Worm (Caenorhabditis elegans) whole organism, L4 larva: ENCODE measurements around the gene csr-1.

Experiments used
- F26F4.8 ChIP-seq: fragments of 200-800 bp; sonication (Bioruptor generic); conservative IDR thresholded peaks from 2 replicates; pipeline ENCODE4 v1.3.6; 2022; ENCODE audit warnings: missing genetic modification characterization, missing compliant biosample characterization
- F44E2.7 ChIP-seq: fragments of 200-800 bp; sonication (Bioruptor generic); IDR thresholded peaks from 2 replicates; pipeline ENCODE4 v2.1.2; 2022; ENCODE audit warnings: missing genetic modification characterization, missing compliant biosample characterization
- F49E8.2 ChIP-seq: sonication (generic microtip); optimal IDR thresholded peaks from 2 replicates; lab custom pipeline; 2016; ENCODE audit warnings: missing compliant biosample characterization, mild to moderate bottlenecking, missing genetic modification characterization, borderline replicate concordance
- R02D3.7 ChIP-seq: fragments of 150-350 bp; sonication (generic microtip); optimal IDR thresholded peaks from 3 replicates; lab custom pipeline; 2014; ENCODE audit warnings: missing biosample characterization, missing genetic modification characterization
- T20F7.1 ChIP-seq: fragments of 200-800 bp; sonication (Bioruptor generic); optimal IDR thresholded peaks from 2 replicates; lab custom pipeline; 2018; ENCODE audit warnings: mild to moderate bottlenecking, missing genetic modification characterization, missing compliant biosample characterization
- T26A8.4 ChIP-seq: fragments of 200-800 bp; sonication (Bioruptor generic); IDR thresholded peaks from 2 replicates; pipeline ENCODE4 v1.3.6; 2022; ENCODE audit warnings: missing genetic modification characterization, missing compliant biosample characterization
- Y105C5A.15 ChIP-seq: fragments of 200-800 bp; sonication (Bioruptor generic); IDR thresholded peaks from 2 replicates; pipeline ENCODE4 v1.3.6; 2022; ENCODE audit warnings: missing genetic modification characterization, missing compliant biosample characterization
- Y48G9A.11 ChIP-seq: fragments of 200-800 bp; sonication (Bioruptor generic); IDR thresholded peaks from 2 replicates; pipeline ENCODE4 v1.3.6; 2022; ENCODE audit warnings: missing genetic modification reagents, missing genetic modification characterization, missing compliant biosample characterization
- Y5F2A.4 ChIP-seq: fragments of 200-800 bp; sonication (Bioruptor generic); optimal IDR thresholded peaks from 2 replicates; lab custom pipeline; 2018; ENCODE audit warnings: mild to moderate bottlenecking, missing genetic modification characterization, missing compliant biosample characterization
- Y75B8A.6 ChIP-seq: fragments of 200-800 bp; sonication (Bioruptor generic); IDR thresholded peaks from 2 replicates; pipeline ENCODE4 v1.3.6; 2022; ENCODE audit warnings: missing genetic modification reagents, missing genetic modification characterization, missing compliant biosample characterization
- ZK546.5 ChIP-seq, 2 experiments: sonication (generic microtip); optimal IDR thresholded peaks; 2 replicates each; lab custom pipeline; 2017; ENCODE audit warnings: missing biosample characterization in 2 of 2, missing genetic modification characterization in 2 of 2
- ceh-20 ChIP-seq: fragments of 200-800 bp; sonication (Bioruptor generic); IDR thresholded peaks from 2 replicates; pipeline ENCODE4 v1.3.6; 2022; ENCODE audit warnings: missing genetic modification reagents, missing genetic modification characterization, missing compliant biosample characterization
- ceh-32 ChIP-seq: sonication (generic microtip); optimal IDR thresholded peaks from 2 replicates; lab custom pipeline; 2016; ENCODE audit warnings: mild to moderate bottlenecking, missing genetic modification characterization, missing compliant biosample characterization; ENCODE audit not compliant: poor library complexity
- ceh-44 ChIP-seq: fragments of 200-800 bp; sonication (Bioruptor generic); IDR thresholded peaks from 2 replicates; pipeline ENCODE4 v1.3.6; 2022; ENCODE audit warnings: missing genetic modification reagents, missing genetic modification characterization, missing compliant biosample characterization
- ceh-62 ChIP-seq: sonication (generic microtip); optimal IDR thresholded peaks from 2 replicates; lab custom pipeline; 2017; ENCODE audit warnings: missing biosample characterization, missing genetic modification characterization
- ceh-82 ChIP-seq: sonication (generic microtip); optimal IDR thresholded peaks from 2 replicates; lab custom pipeline; 2017; ENCODE audit warnings: missing biosample characterization, missing genetic modification characterization
- ces-1 ChIP-seq: fragments of 150-350 bp; sonication (generic microtip); optimal IDR thresholded peaks from 4 replicates; lab custom pipeline; 2014; ENCODE audit warnings: missing biosample characterization, missing genetic modification reagents, missing genetic modification characterization
- daf-19 ChIP-seq: fragments of 200-800 bp; sonication (Bioruptor generic); conservative IDR thresholded peaks from 2 replicates; pipeline ENCODE4 v1.3.6; 2022; ENCODE audit warnings: missing genetic modification characterization, missing compliant biosample characterization
- dmd-8 ChIP-seq: fragments of 200-800 bp; sonication (Bioruptor generic); IDR thresholded peaks from 2 replicates; pipeline ENCODE4 v1.3.6; 2022; ENCODE audit warnings: missing genetic modification characterization, missing compliant biosample characterization
- dpl-1 ChIP-seq: fragments of 150-350 bp; optimal IDR thresholded peaks from 2 replicates; lab custom pipeline; 2014; ENCODE audit warnings: missing biosample characterization, missing genetic modification reagents, missing genetic modification characterization
- duxl-1 ChIP-seq: sonication (generic microtip); optimal IDR thresholded peaks from 2 replicates; lab custom pipeline; 2016; ENCODE audit warnings: mild to moderate bottlenecking, missing genetic modification characterization, moderate library complexity, missing compliant biosample characterization; ENCODE audit not compliant: poor library complexity
- dve-1 ChIP-seq: sonication (generic microtip); optimal IDR thresholded peaks from 2 replicates; lab custom pipeline; 2017; ENCODE audit warnings: antibody characterized with exemption, mild to moderate bottlenecking, missing genetic modification characterization, missing compliant biosample characterization; ENCODE audit not compliant: insufficient read depth
- egl-43 ChIP-seq: fragments of 200-800 bp; sonication (Bioruptor generic); IDR thresholded peaks from 2 replicates; pipeline ENCODE4 v1.3.6; 2022; ENCODE audit warnings: missing genetic modification reagents, missing genetic modification characterization, missing compliant biosample characterization
- hif-1 ChIP-seq, 2 experiments: sonication (generic microtip); optimal IDR thresholded peaks; 2 replicates each; lab custom pipeline; 2016 to 2017; ENCODE audit warnings: missing compliant biosample characterization in 2 of 2, missing genetic modification characterization in 2 of 2, missing genetic modification reagents in 2 of 2, missing genotype in 2 of 2, mild to moderate bottlenecking in 1 of 2
- hlh-11 ChIP-seq: fragments of 200-800 bp; sonication (Bioruptor generic); optimal IDR thresholded peaks from 2 replicates; lab custom pipeline; 2018; ENCODE audit warnings: mild to moderate bottlenecking, missing genetic modification characterization, missing compliant biosample characterization
- hlh-30 ChIP-seq: sonication (generic microtip); optimal IDR thresholded peaks from 2 replicates; lab custom pipeline; 2017; ENCODE audit warnings: antibody characterized with exemption, mild to moderate bottlenecking, missing genetic modification characterization, missing compliant biosample characterization; ENCODE audit not compliant: insufficient read depth
- hmg-1.1 ChIP-seq: fragments of 200-800 bp; sonication (Bioruptor generic); IDR thresholded peaks from 2 replicates; pipeline ENCODE4 v1.3.6; 2022; ENCODE audit warnings: missing genetic modification reagents, missing genetic modification characterization, missing compliant biosample characterization
- jun-1 ChIP-seq: fragments of 150-350 bp; optimal IDR thresholded peaks from 2 replicates; lab custom pipeline; 2014; ENCODE audit warnings: missing biosample characterization, missing genetic modification reagents, missing genetic modification characterization
- lim-7 ChIP-seq: fragments of 200-800 bp; sonication (Bioruptor generic); IDR thresholded peaks from 2 replicates; pipeline ENCODE4 v1.3.6; 2022; ENCODE audit warnings: missing genetic modification characterization, missing compliant biosample characterization
- lin-1 ChIP-seq: fragments of 200-800 bp; sonication (Bioruptor generic); IDR thresholded peaks from 2 replicates; pipeline ENCODE4 v1.3.6; 2022; ENCODE audit warnings: missing genetic modification reagents, missing genetic modification characterization, missing compliant biosample characterization
- lin-38 ChIP-seq: fragments of 200-800 bp; sonication (Bioruptor generic); IDR thresholded peaks from 2 replicates; pipeline ENCODE4 v1.3.6; 2022; ENCODE audit warnings: missing genetic modification reagents, missing genetic modification characterization, missing compliant biosample characterization
- lin-39 ChIP-seq: fragments of 150-350 bp; optimal IDR thresholded peaks from 2 replicates; lab custom pipeline; 2014; ENCODE audit warnings: missing biosample characterization, missing genetic modification reagents, missing genetic modification characterization
- madf-9 ChIP-seq: fragments of 200-800 bp; sonication (Bioruptor generic); conservative IDR thresholded peaks from 2 replicates; pipeline ENCODE4 v1.3.6; 2022; ENCODE audit warnings: missing genetic modification reagents, missing genetic modification characterization, missing compliant biosample characterization
- mdl-1 ChIP-seq, 2 experiments: fragments of 150-350 bp in 1 of 2; sonication (generic microtip) in 1 of 2; optimal IDR thresholded peaks; 2 replicates each; lab custom pipeline; 2014 to 2017; ENCODE audit warnings: missing biosample characterization in 2 of 2, missing genetic modification characterization in 2 of 2
- mes-2 ChIP-seq: sonication (generic microtip); optimal IDR thresholded peaks from 2 replicates; lab custom pipeline; 2016; ENCODE audit warnings: missing genotype, mild to moderate bottlenecking, missing genetic modification characterization, missing compliant biosample characterization; ENCODE audit not compliant: poor library complexity, severe bottlenecking
- mxl-3 ChIP-seq: fragments of 200-800 bp; sonication (Bioruptor generic); optimal IDR thresholded peaks from 2 replicates; lab custom pipeline; 2018; ENCODE audit warnings: mild to moderate bottlenecking, missing genetic modification characterization, missing compliant biosample characterization
- nhr-28 ChIP-seq: fragments of 150-350 bp; optimal IDR thresholded peaks from 2 replicates; lab custom pipeline; 2014; ENCODE audit warnings: missing biosample characterization, missing genetic modification characterization
- nhr-41 ChIP-seq: fragments of 200-800 bp; sonication (Bioruptor generic); IDR thresholded peaks from 2 replicates; pipeline ENCODE4 v1.3.6; 2022; ENCODE audit warnings: missing genetic modification reagents, missing genetic modification characterization, missing compliant biosample characterization
- nhr-42 ChIP-seq: fragments of 200-800 bp; sonication (Bioruptor generic); IDR thresholded peaks from 2 replicates; pipeline ENCODE4 v1.3.6; 2022; ENCODE audit warnings: missing genetic modification characterization, missing compliant biosample characterization
- pha-4 ChIP-seq, 2 experiments: fragments of 150-350 bp in 1 of 2; fragments of 200-800 bp in 1 of 2; sonication (Bioruptor generic) in 1 of 2; IDR thresholded peaks in 1 of 2; optimal IDR thresholded peaks in 1 of 2; 2 replicates each; pipeline versions ENCODE4 v1.3.6 to Lab custom; 2014 to 2022; ENCODE audit warnings: missing genetic modification characterization in 2 of 2, missing genetic modification reagents in 2 of 2, missing biosample characterization in 1 of 2, missing compliant biosample characterization in 1 of 2
- php-3 ChIP-seq: fragments of 200-800 bp; sonication (Bioruptor generic); IDR thresholded peaks from 2 replicates; pipeline ENCODE4 v1.3.6; 2022; ENCODE audit warnings: missing genetic modification reagents, missing genetic modification characterization, missing compliant biosample characterization
- rbr-2 ChIP-seq: sonication (generic microtip); optimal IDR thresholded peaks from 2 replicates; lab custom pipeline; 2016; ENCODE audit warnings: missing genotype, missing genetic modification characterization, missing compliant biosample characterization
- sdz-12 ChIP-seq: fragments of 200-800 bp; sonication (Bioruptor generic); optimal IDR thresholded peaks from 2 replicates; lab custom pipeline; 2018; ENCODE audit warnings: mild to moderate bottlenecking, missing genetic modification characterization, missing compliant biosample characterization
- skn-1 ChIP-seq: fragments of 150-350 bp; optimal IDR thresholded peaks from 2 replicates; lab custom pipeline; 2014; ENCODE audit warnings: missing biosample characterization, missing genetic modification characterization
- snpc-1.2 ChIP-seq: fragments of 200-800 bp; sonication (Bioruptor generic); IDR thresholded peaks from 2 replicates; pipeline ENCODE4 v1.3.6; 2022; ENCODE audit warnings: missing genetic modification reagents, missing genetic modification characterization, missing compliant biosample characterization
- snpc-4 ChIP-seq: fragments of 150-350 bp; optimal IDR thresholded peaks from 2 replicates; lab custom pipeline; 2014; ENCODE audit warnings: missing biosample characterization, missing genetic modification characterization
- vab-7 ChIP-seq: fragments of 200-800 bp; sonication (Bioruptor generic); IDR thresholded peaks from 2 replicates; pipeline ENCODE4 v1.3.6; 2022; ENCODE audit warnings: missing genetic modification reagents, missing genetic modification characterization, missing compliant biosample characterization
- zag-1 ChIP-seq: fragments of 150-350 bp; optimal IDR thresholded peaks from 2 replicates; lab custom pipeline; 2014; ENCODE audit warnings: missing biosample characterization, missing genetic modification characterization
- zip-2 ChIP-seq: fragments of 150-350 bp; optimal IDR thresholded peaks from 2 replicates; lab custom pipeline; 2014; ENCODE audit warnings: missing biosample characterization, missing genetic modification characterization
- ztf-7 ChIP-seq: fragments of 150-350 bp; optimal IDR thresholded peaks from 2 replicates; lab custom pipeline; 2014; ENCODE audit warnings: missing biosample characterization, missing genetic modification characterization

Gene csr-1

DNA sequence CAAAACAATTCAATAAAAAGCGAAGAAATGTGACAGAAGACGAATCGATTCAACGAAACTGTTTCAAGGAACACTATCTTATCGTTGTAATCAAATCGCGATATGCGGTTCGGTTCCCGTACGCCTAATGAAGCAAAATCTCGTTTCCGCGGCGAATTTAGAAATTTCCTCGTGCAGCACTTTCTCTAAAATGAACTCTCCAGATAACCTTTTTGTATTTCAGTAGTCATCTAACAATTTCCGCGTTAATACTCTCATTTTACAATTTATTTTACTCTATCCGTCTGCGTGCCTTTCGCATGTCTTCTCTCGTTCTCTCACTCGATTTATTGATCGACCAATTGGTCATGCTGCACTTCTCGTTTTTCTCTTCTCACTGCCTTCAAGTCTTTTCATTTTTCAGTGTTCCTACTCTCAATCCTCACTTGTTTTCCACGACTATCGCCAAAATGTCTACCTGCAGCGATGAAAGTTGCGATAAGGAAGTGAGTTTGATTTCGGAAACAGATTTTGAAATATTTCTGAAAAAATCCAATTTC is 46.8 kb upstream of the csr-1 start, which contains the start of the genes npp-27 and ntl-4 (continued):
- TF ChIP-seq php-3 (GFP tag; lab: Robert Waterston, UW) (no peak), Y48G9A.11 (GFP tag; lab: Robert Waterston, UW) (no peak), T20F7.1 (GFP tag; lab: Kevin White, UChicago) (no peak), hlh-30 (tag; lab: Kevin White, UChicago) (peak; percentile 75), ceh-44 (GFP tag; lab: Robert Waterston, UW) (no peak), ztf-7 (tag; lab: Kevin White, UChicago) (no peak), ces-1 (GFP tag; lab: Kevin White, UChicago) (no peak), ceh-82 (tag; lab: Kevin White, UChicago) (no peak), lim-7 (GFP tag; lab: Robert Waterston, UW) (no peak), ZK546.5 (tag; optimal IDR thresholded peaks at IDR 0.05; lab: Kevin White, UChicago) (no peak), dmd-8 (GFP tag; lab: Robert Waterston, UW) (no peak), F26F4.8 (GFP tag; lab: Robert Waterston, UW) (no peak), F44E2.7 (GFP tag; lab: Robert Waterston, UW) (no peak), daf-19 (GFP tag; lab: Robert Waterston, UW) (no peak), duxl-1 (tag; lab: Kevin White, UChicago) (no peak), T26A8.4 (peak; percentile 11; the same call in 1 of the 2 replicates), jun-1 (tag; lab: Kevin White, UChicago) (no peak), skn-1 (tag; lab: Kevin White, UChicago) (no peak), rbr-2 (no peak), Y75B8A.6 (no peak), zag-1 (tag; lab: Kevin White, UChicago) (no peak), snpc-4 (tag; lab: Kevin White, UChicago) (no peak), R02D3.7 (no peak), lin-1 (GFP tag; lab: Robert Waterston, UW) (no peak), ceh-62 (tag; lab: Kevin White, UChicago) (no peak), mes-2 (tag; lab: Kevin White, UChicago) (peak; percentile 8), nhr-28 (tag; lab: Kevin White, UChicago) (no peak), Y105C5A.15 (GFP tag; lab: Robert Waterston, UW) (no peak), lin-38 (GFP tag; lab: Robert Waterston, UW) (no peak), ceh-32 (tag; lab: Kevin White, UChicago) (no peak), hmg-1.1 (GFP tag; lab: Robert Waterston, UW) (0 out of 2 replicates have a peak, but pooled peaks have one; percentile 27), zip-2 (no peak), mxl-3 (GFP tag; lab: Kevin White, UChicago) (peak; percentile 40), nhr-42 (GFP tag; lab: Robert Waterston, UW) (no peak), hif-1 (tag; optimal IDR thresholded peaks at IDR 0.05; lab: Kevin White, UChicago) (peak in 1 of 2 experiments; percentile 15), madf-9 (no peak), hlh-11 (peak; percentile 18), ceh-20 (GFP tag; lab: Robert Waterston, UW) (no peak), snpc-1.2 (GFP tag; lab: Robert Waterston, UW) (no peak), nhr-41 (no peak), dpl-1 (GFP tag; lab: Kevin White, UChicago) (no peak), egl-43 (GFP tag; lab: Robert Waterston, UW) (no peak), mdl-1 (tag; optimal IDR thresholded peaks at IDR 0.05; lab: Kevin White, UChicago) (peak in 1 of 2 experiments; percentile 6), dve-1 (tag; lab: Kevin White, UChicago) (peak; percentile 3), lin-39 (tag; lab: Kevin White, UChicago) (no peak), Y5F2A.4 (GFP tag; lab: Kevin White, UChicago) (no peak), pha-4 (GFP tag; IDR thresholded peaks at IDR 0.05; lab: Robert Waterston, UW) (no peak), pha-4 (tag; optimal IDR thresholded peaks at IDR 0.05; lab: Kevin White, UChicago) (no peak), F49E8.2 (tag; lab: Kevin White, UChicago) (no peak), sdz-12 (no peak), vab-7 (GFP tag; lab: Robert Waterston, UW) (no peak)
